Worm (Caenorhabditis elegans) whole organism, early embryonic: Measurements from ENCODE around the gene F37H8.5.

Experiments used
- F13C5.2 ChIP-seq: sonication (generic microtip); optimal IDR thresholded peaks from 2 replicates; lab custom pipeline; 2017; ENCODE audit warnings: mild to moderate bottlenecking, missing genetic modification characterization, inconsistent platforms, missing compliant biosample characterization
- ama-1 ChIP-seq: fragments of 150-350 bp; optimal IDR thresholded peaks from 2 replicates; lab custom pipeline; 2014
- ceh-36 ChIP-seq: sonication (generic microtip); optimal IDR thresholded peaks from 2 replicates; lab custom pipeline; 2016; ENCODE audit warnings: missing genetic modification characterization, inconsistent platforms, missing compliant biosample characterization
- flt-1 ChIP-seq: fragments of 200-800 bp; sonication (Bioruptor generic); IDR thresholded peaks from 2 replicates; pipeline ENCODE4 v1.3.6; 2022; ENCODE audit warnings: missing genetic modification characterization, missing compliant biosample characterization
- hmbx-1 ChIP-seq: sonication (generic microtip); optimal IDR thresholded peaks from 2 replicates; lab custom pipeline; 2016; ENCODE audit warnings: mild to moderate bottlenecking, missing genetic modification characterization, missing compliant biosample characterization
- hmg-4 ChIP-seq: fragments of 200-800 bp; sonication (Bioruptor generic); optimal IDR thresholded peaks from 2 replicates; lab custom pipeline; 2018; ENCODE audit warnings: mild to moderate bottlenecking, missing genetic modification characterization, missing compliant biosample characterization
- hnd-1 ChIP-seq: sonication (generic microtip); optimal IDR thresholded peaks from 2 replicates; lab custom pipeline; 2016; ENCODE audit warnings: missing genetic modification characterization, missing compliant biosample characterization
- tbx-11 ChIP-seq: fragments of 200-800 bp; sonication (Bioruptor generic); IDR thresholded peaks from 2 replicates; pipeline ENCODE4 v1.3.6; 2022; ENCODE audit warnings: missing genetic modification characterization, missing compliant biosample characterization
- tra-4 ChIP-seq: sonication (generic microtip); optimal IDR thresholded peaks from 2 replicates; lab custom pipeline; 2017; ENCODE audit warnings: missing genetic modification characterization, missing compliant biosample characterization

ce11 chrII:11237099-11237498 lies 49.1 kb downstream of the F37H8.5 start, which contains the start of gene fndc-1:
- TF ChIP-seq hmg-4 (GFP tag; lab: Kevin White, UChicago) (no peak), ceh-36 (tag; lab: Kevin White, UChicago) (no peak), ama-1 (lab: Kevin White, UChicago) (no peak), flt-1 (GFP tag; lab: Robert Waterston, UW) (no peak), hmbx-1 (tag; lab: Kevin White, UChicago) (no peak), tra-4 (tag; lab: Kevin White, UChicago) (no peak), F13C5.2 (tag; lab: Kevin White, UChicago) (no peak), hnd-1 (tag; lab: Kevin White, UChicago) (no peak), tbx-11 (GFP tag; lab: Robert Waterston, UW) (no peak)
